Fruit fly (Drosophila melanogaster) whole organism, embryonic: Measurements from ENCODE around the gene maca.

Experiments
- Atf3 ChIP-seq: fragments of 200-800 bp; sonication (Bioruptor generic); optimal IDR thresholded peaks from 3 replicates; lab custom pipeline; 2016; ENCODE audit warnings: missing biosample characterization, missing genetic modification characterization
- Atf6 ChIP-seq: fragments of 200-800 bp; sonication (Bioruptor generic); IDR thresholded peaks from 2 replicates; pipeline ENCODE4 v1.3.6; 2022; ENCODE audit warnings: missing biosample characterization, missing genetic modification characterization
- CG11093 ChIP-seq: fragments of 200-800 bp; sonication (Bioruptor generic); IDR thresholded peaks from 3 replicates; pipeline ENCODE4 v1.3.6; 2022; ENCODE audit warnings: missing biosample characterization, missing genetic modification characterization
- CG15011 ChIP-seq: fragments of 200-800 bp; sonication (Bioruptor generic); optimal IDR thresholded peaks from 3 replicates; lab custom pipeline; 2018; ENCODE audit warnings: missing biosample characterization, mild to moderate bottlenecking, missing genetic modification characterization
- CG17328 ChIP-seq: fragments of 200-800 bp; sonication (Bioruptor generic); IDR thresholded peaks from 2 replicates; pipeline ENCODE4 v1.3.6; 2022; ENCODE audit warnings: missing biosample characterization, missing genetic modification characterization
- Hr78 ChIP-seq, 2 experiments: fragments of 200-800 bp in 1 of 2; fragments of >200 bp in 1 of 2; sonication (Bioruptor generic) in 1 of 2; optimal IDR thresholded peaks; 2 replicates each; lab custom pipeline; 2017 to 2019; ENCODE audit warnings: missing biosample characterization in 2 of 2, missing genetic modification characterization in 2 of 2, mild to moderate bottlenecking in 1 of 2, moderate library complexity in 1 of 2
- Optix ChIP-seq: fragments of 200-800 bp; sonication (Bioruptor generic); IDR thresholded peaks from 3 replicates; pipeline ENCODE4 v1.3.6; 2022; ENCODE audit warnings: missing biosample characterization, missing genetic modification characterization
- cwo ChIP-seq: fragments of 200-800 bp; sonication (Bioruptor generic); optimal IDR thresholded peaks from 3 replicates; lab custom pipeline; 2017; ENCODE audit warnings: missing biosample characterization, missing genetic modification characterization, mild to moderate bottlenecking, moderate library complexity, missing genetic modification reagents
- exex ChIP-seq: fragments of 200-800 bp; sonication (Bioruptor generic); optimal IDR thresholded peaks from 4 replicates; lab custom pipeline; 2018; ENCODE audit warnings: missing biosample characterization, mild to moderate bottlenecking, missing genetic modification characterization, moderate library complexity
- lbe ChIP-seq: fragments of 200-800 bp; sonication (Bioruptor generic); optimal IDR thresholded peaks from 2 replicates; lab custom pipeline; 2016; ENCODE audit warnings: missing biosample characterization, mild to moderate bottlenecking, missing genetic modification characterization
- tup ChIP-seq: fragments of 200-800 bp; sonication (Bioruptor generic); optimal IDR thresholded peaks from 2 replicates; lab custom pipeline; 2016; ENCODE audit warnings: missing biosample characterization, mild to moderate bottlenecking, missing genetic modification characterization, moderate library complexity
- zen2 ChIP-seq: fragments of 200-800 bp; sonication (Bioruptor generic); IDR thresholded peaks from 3 replicates; pipeline ENCODE4 v1.3.6; 2022; ENCODE audit warnings: missing biosample characterization, missing genetic modification characterization; ENCODE audit not compliant: partially characterized antibody

dm6 chr3R:15509817-15510216, 15.4 kb downstream of the maca start, which contains the start of gene CG44013:
- TF ChIP-seq CG17328 (no peak), exex (no peak), lbe (no peak), Hr78 (GFP tag; optimal IDR thresholded peaks at IDR 0.05; lab: Kevin White, UChicago) (no peak), Atf6 (GFP tag; lab: Robert Waterston, UW) (no peak), Atf3 (GFP tag; lab: Kevin White, UChicago) (no peak), CG15011 (no peak), CG11093 (no peak), tup (GFP tag; lab: Kevin White, UChicago) (no peak), cwo (GFP tag; lab: Kevin White, UChicago) (no peak), zen2 (no peak), Optix (GFP tag; lab: Robert Waterston, UW) (no peak)
